Fruit fly (Drosophila melanogaster) whole organism, embryonic: ENCODE data around the gene CG11695.
A peak's percentile ranks its signal among the peaks of the same experiment; 100 is the strongest.

Experiments
- Abd-B ChIP-seq: fragments of 200-800 bp; sonication (Bioruptor generic); optimal IDR thresholded peaks from 2 replicates; lab custom pipeline; 2018; ENCODE audit warnings: missing biosample characterization, mild to moderate bottlenecking, missing genetic modification characterization, moderate library complexity
- Antp ChIP-seq: fragments of 200-800 bp; sonication (Bioruptor generic); optimal IDR thresholded peaks from 3 replicates; lab custom pipeline; 2016; ENCODE audit warnings: missing biosample characterization, missing genetic modification characterization
- CG10366 ChIP-seq: fragments of 200-800 bp; sonication (Bioruptor generic); IDR thresholded peaks from 2 replicates; pipeline ENCODE4 v1.3.6; 2022; ENCODE audit warnings: missing biosample characterization, missing genetic modification characterization
- CG10979 ChIP-seq: fragments of 200-800 bp; sonication (Bioruptor generic); optimal IDR thresholded peaks from 2 replicates; lab custom pipeline; 2018; ENCODE audit warnings: missing biosample characterization, mild to moderate bottlenecking, missing genetic modification characterization, moderate library complexity
- CG11456 ChIP-seq: fragments of 200-800 bp; sonication (Bioruptor generic); IDR thresholded peaks from 3 replicates; pipeline ENCODE4 v1.3.6; 2022; ENCODE audit warnings: missing biosample characterization, missing genetic modification characterization
- CG11504 ChIP-seq: fragments of 200-800 bp; sonication (Bioruptor generic); optimal IDR thresholded peaks from 3 replicates; lab custom pipeline; 2019; ENCODE audit warnings: missing biosample characterization, mild to moderate bottlenecking, missing genetic modification characterization, moderate library complexity
- CG11560 ChIP-seq: fragments of 200-800 bp; sonication (Bioruptor generic); IDR thresholded peaks from 3 replicates; pipeline ENCODE4 v1.3.6; 2022; ENCODE audit warnings: missing biosample characterization, missing genetic modification characterization
- CG12299 ChIP-seq: fragments of 200-800 bp; sonication (Bioruptor generic); optimal IDR thresholded peaks from 2 replicates; lab custom pipeline; 2018; ENCODE audit warnings: missing biosample characterization, mild to moderate bottlenecking, missing genetic modification characterization
- CG13775 ChIP-seq: fragments of 200-800 bp; sonication (Bioruptor generic); optimal IDR thresholded peaks from 3 replicates; lab custom pipeline; 2017; ENCODE audit warnings: missing biosample characterization, mild to moderate bottlenecking, missing genetic modification characterization
- CG15479 ChIP-seq: fragments of 200-800 bp; sonication (Bioruptor generic); optimal IDR thresholded peaks from 3 replicates; lab custom pipeline; 2019; ENCODE audit warnings: missing biosample characterization, mild to moderate bottlenecking, missing genetic modification characterization, moderate library complexity
- CG17829 ChIP-seq: fragments of 200-800 bp; optimal IDR thresholded peaks from 2 replicates; lab custom pipeline; 2019; ENCODE audit warnings: missing biosample characterization, mild to moderate bottlenecking, missing genetic modification characterization, moderate library complexity
- CG18764 ChIP-seq: fragments of 200-800 bp; sonication (Bioruptor generic); optimal IDR thresholded peaks from 3 replicates; lab custom pipeline; 2016; ENCODE audit warnings: missing biosample characterization, missing genetic modification characterization
- CG34376 ChIP-seq: fragments of 200-800 bp; sonication (Bioruptor generic); optimal IDR thresholded peaks from 2 replicates; lab custom pipeline; 2018; ENCODE audit warnings: missing biosample characterization, mild to moderate bottlenecking, missing genetic modification characterization
- CG3847 ChIP-seq: fragments of 200-800 bp; sonication (Bioruptor generic); IDR thresholded peaks from 2 replicates; pipeline ENCODE4 v1.3.6; 2022; ENCODE audit warnings: missing biosample characterization, missing genetic modification characterization
- CG4328 ChIP-seq: fragments of 200-800 bp; sonication (Bioruptor generic); optimal IDR thresholded peaks from 3 replicates; lab custom pipeline; 2017; ENCODE audit warnings: missing biosample characterization, missing genetic modification reagents, missing genetic modification characterization
- CG6683 ChIP-seq: fragments of 200-800 bp; sonication (Bioruptor generic); optimal IDR thresholded peaks from 2 replicates; lab custom pipeline; 2017; ENCODE audit warnings: missing biosample characterization, mild to moderate bottlenecking, missing genetic modification characterization, missing genetic modification reagents
- CG6689 ChIP-seq: fragments of 200-800 bp; sonication (Bioruptor generic); IDR thresholded peaks from 2 replicates; pipeline ENCODE4 v1.3.6; 2022; ENCODE audit warnings: missing biosample characterization, missing genetic modification characterization
- CG7372 ChIP-seq: fragments of 200-800 bp; sonication (Bioruptor generic); IDR thresholded peaks from 2 replicates; pipeline ENCODE4 v1.3.6; 2022; ENCODE audit warnings: missing biosample characterization, missing genetic modification characterization
- CG7786 ChIP-seq: fragments of 200-800 bp; sonication (Bioruptor generic); optimal IDR thresholded peaks from 2 replicates; lab custom pipeline; 2016; ENCODE audit warnings: missing biosample characterization, missing genetic modification characterization
- CG7839 ChIP-seq: fragments of 200-800 bp; sonication (Bioruptor generic); optimal IDR thresholded peaks from 3 replicates; lab custom pipeline; 2018; ENCODE audit warnings: missing biosample characterization, mild to moderate bottlenecking, missing genetic modification characterization, moderate library complexity
- CG8089 ChIP-seq: fragments of 200-800 bp; sonication (Bioruptor generic); optimal IDR thresholded peaks from 3 replicates; lab custom pipeline; 2016; ENCODE audit warnings: missing biosample characterization, missing genetic modification characterization
- CG8478 ChIP-seq: fragments of >200 bp; optimal IDR thresholded peaks from 2 replicates; lab custom pipeline; 2018
- CG9609 ChIP-seq: fragments of 200-800 bp; sonication (Bioruptor generic); optimal IDR thresholded peaks from 3 replicates; lab custom pipeline; 2016; ENCODE audit warnings: missing biosample characterization, missing genetic modification characterization
- CrebB ChIP-seq: fragments of 200-800 bp; sonication (Bioruptor generic); optimal IDR thresholded peaks from 3 replicates; lab custom pipeline; 2018; ENCODE audit warnings: missing biosample characterization, mild to moderate bottlenecking, missing genetic modification characterization
- D19A ChIP-seq: fragments of 200-800 bp; optimal IDR thresholded peaks from 3 replicates; lab custom pipeline; 2019; ENCODE audit warnings: missing biosample characterization, mild to moderate bottlenecking, missing genetic modification characterization, moderate library complexity
- Dbx ChIP-seq: fragments of 200-800 bp; sonication (Bioruptor generic); IDR thresholded peaks from 3 replicates; pipeline ENCODE4 v1.3.6; 2022; ENCODE audit warnings: missing biosample characterization, missing genetic modification characterization
- Dll ChIP-seq: fragments of 200-800 bp; sonication (Bioruptor generic); IDR thresholded peaks from 4 replicates; pipeline ENCODE4 v1.3.6; 2022; ENCODE audit warnings: missing biosample characterization, missing genetic modification characterization; ENCODE audit not compliant: partially characterized antibody
- Ets97D ChIP-seq: fragments of 200-800 bp; sonication (Bioruptor generic); optimal IDR thresholded peaks from 3 replicates; lab custom pipeline; 2016; ENCODE audit warnings: missing biosample characterization, missing genetic modification characterization
- HLH3B ChIP-seq: fragments of 200-800 bp; sonication (Bioruptor generic); IDR thresholded peaks from 2 replicates; pipeline ENCODE4 v1.3.6; 2022; ENCODE audit warnings: missing biosample characterization, missing genetic modification characterization
- Hr3 ChIP-seq: fragments of 200-800 bp; sonication (Bioruptor generic); optimal IDR thresholded peaks from 3 replicates; lab custom pipeline; 2016; ENCODE audit warnings: missing biosample characterization, missing genetic modification characterization
- Hr78 ChIP-seq, 2 experiments: fragments of 200-800 bp in 1 of 2; fragments of >200 bp in 1 of 2; sonication (Bioruptor generic) in 1 of 2; optimal IDR thresholded peaks; 2 replicates each; lab custom pipeline; 2017 to 2019; ENCODE audit warnings: missing biosample characterization in 2 of 2, missing genetic modification characterization in 2 of 2, mild to moderate bottlenecking in 1 of 2, moderate library complexity in 1 of 2
- Kr ChIP-seq: fragments of 200-800 bp; sonication (Bioruptor generic); optimal IDR thresholded peaks from 2 replicates; lab custom pipeline; 2017; ENCODE audit warnings: missing biosample characterization, mild to moderate bottlenecking, missing genetic modification characterization
- Lim3 ChIP-seq: fragments of 200-800 bp; sonication (Bioruptor generic); IDR thresholded peaks from 2 replicates; pipeline ENCODE4 v1.3.6; 2022; ENCODE audit warnings: missing biosample characterization, missing genetic modification characterization
- Max ChIP-seq: fragments of 200-800 bp; sonication (Bioruptor generic); optimal IDR thresholded peaks from 2 replicates; lab custom pipeline; 2016; ENCODE audit warnings: missing biosample characterization, mild to moderate bottlenecking, missing genetic modification characterization
- NK7.1 ChIP-seq: fragments of 200-800 bp; sonication (Bioruptor generic); optimal IDR thresholded peaks from 3 replicates; lab custom pipeline; 2016; ENCODE audit warnings: missing biosample characterization, missing genetic modification characterization
- Optix ChIP-seq: fragments of 200-800 bp; sonication (Bioruptor generic); IDR thresholded peaks from 3 replicates; pipeline ENCODE4 v1.3.6; 2022; ENCODE audit warnings: missing biosample characterization, missing genetic modification characterization
- ci ChIP-seq: fragments of 200-800 bp; sonication (Bioruptor generic); IDR thresholded peaks from 3 replicates; pipeline ENCODE4 v1.3.6; 2022; ENCODE audit warnings: missing biosample characterization, missing genetic modification characterization
- danr ChIP-seq: fragments of 200-800 bp; sonication (Bioruptor generic); IDR thresholded peaks from 2 replicates; pipeline ENCODE4 v1.3.6; 2022; ENCODE audit warnings: missing biosample characterization, missing genetic modification characterization
- dmrt99B ChIP-seq: fragments of 200-800 bp; sonication (Bioruptor generic); optimal IDR thresholded peaks from 2 replicates; lab custom pipeline; 2018; ENCODE audit warnings: missing biosample characterization, mild to moderate bottlenecking, missing genetic modification characterization, moderate library complexity
- dpn ChIP-seq, 2 experiments: fragments of 200-800 bp; sonication (Bioruptor generic); optimal IDR thresholded peaks; 3 replicates each; lab custom pipeline; 2016; ENCODE audit warnings: missing biosample characterization in 2 of 2, missing genetic modification characterization in 2 of 2
- emc ChIP-seq: fragments of 200-800 bp; sonication (Bioruptor generic); optimal IDR thresholded peaks from 2 replicates; lab custom pipeline; 2016; ENCODE audit warnings: missing biosample characterization, missing genetic modification characterization
- ftz-f1 ChIP-seq: fragments of 200-800 bp; sonication (Bioruptor generic); optimal IDR thresholded peaks from 2 replicates; lab custom pipeline; 2016; ENCODE audit warnings: missing biosample characterization, missing genetic modification characterization
- nerfin-2 ChIP-seq: fragments of 200-800 bp; sonication (Bioruptor generic); IDR thresholded peaks from 2 replicates; pipeline ENCODE4 v1.3.6; 2022; ENCODE audit warnings: missing biosample characterization, missing genetic modification characterization; ENCODE audit not compliant: partially characterized antibody
- org-1 ChIP-seq: fragments of 200-800 bp; sonication (Bioruptor generic); optimal IDR thresholded peaks from 2 replicates; lab custom pipeline; 2017; ENCODE audit warnings: missing biosample characterization, missing genetic modification characterization
- sens ChIP-seq: fragments of 200-800 bp; sonication (Bioruptor generic); peaks from one replicate; lab custom pipeline; 2016; ENCODE audit warnings: missing biosample characterization, missing genetic modification characterization
- slbo ChIP-seq: fragments of 200-800 bp; sonication (Bioruptor generic); IDR thresholded peaks from 2 replicates; pipeline ENCODE4 v1.3.6; 2022; ENCODE audit warnings: missing biosample characterization, missing genetic modification characterization
- sr ChIP-seq: fragments of 200-800 bp; sonication (Bioruptor generic); IDR thresholded peaks from 3 replicates; pipeline ENCODE4 v1.3.6; 2022; ENCODE audit warnings: missing biosample characterization, missing genetic modification characterization
- tgo ChIP-seq: fragments of 200-800 bp; sonication (Bioruptor generic); IDR thresholded peaks from 3 replicates; pipeline ENCODE4 v1.3.6; 2022; ENCODE audit warnings: missing biosample characterization, missing genetic modification characterization
- trem ChIP-seq: fragments of 200-800 bp; optimal IDR thresholded peaks from 3 replicates; lab custom pipeline; 2019; ENCODE audit warnings: missing biosample characterization, mild to moderate bottlenecking, missing genetic modification characterization, moderate library complexity
- z ChIP-seq: fragments of 200-800 bp; sonication (Bioruptor generic); IDR thresholded peaks from 3 replicates; pipeline ENCODE4 v1.3.6; 2022; ENCODE audit warnings: missing biosample characterization, missing genetic modification characterization
- zfh2 ChIP-seq: fragments of 200-800 bp; sonication (Bioruptor generic); optimal IDR thresholded peaks from 2 replicates; lab custom pipeline; 2016; ENCODE audit warnings: missing biosample characterization, missing genetic modification characterization

CG11695 gene

dm6 chrX:11528026-11528702 is 48.5 kb upstream of the CG11695 start (continued):
- TF ChIP-seq D19A (tag; lab: Kevin White, UChicago) (peak; percentile 85), Hr3 (GFP tag; lab: Kevin White, UChicago) (peak; percentile 71), Antp (GFP tag; lab: Kevin White, UChicago) (no peak), Lim3 (GFP tag; lab: Robert Waterston, UW) (no peak), slbo (GFP tag; lab: Robert Waterston, UW) (peak; percentile 33; the same call in 1 of the 2 replicates), CG12299 (tag; lab: Kevin White, UChicago) (peak; percentile 67), CG8089 (GFP tag; lab: Kevin White, UChicago) (peak; percentile 28), dpn (GFP tag; optimal IDR thresholded peaks at IDR 0.05; lab: Kevin White, UChicago) (peak; percentile 41 to 64), trem (tag; lab: Kevin White, UChicago) (peak; percentile 87), Dll (GFP tag; lab: Robert Waterston, UW) (no peak), CrebB (tag; lab: Kevin White, UChicago) (peak; percentile 54), Max (GFP tag; lab: Kevin White, UChicago) (peak; percentile 65), CG17829 (tag; lab: Kevin White, UChicago) (peak; percentile 91), nerfin-2 (no peak), danr (peak; percentile 53), CG13775 (GFP tag; lab: Kevin White, UChicago) (peak; percentile 53), Hr78 (GFP tag; optimal IDR thresholded peaks at IDR 0.05; lab: Kevin White, UChicago) (peak in 1 of 2 experiments; percentile 60), Dbx (no peak), CG6689 (GFP tag; lab: Robert Waterston, UW) (peak; percentile 80), CG9609 (GFP tag; lab: Kevin White, UChicago) (no peak), CG15479 (GFP tag; lab: Kevin White, UChicago) (no peak), CG11456 (GFP tag; lab: Robert Waterston, UW) (peak; percentile 51; the same call in 1 of the 3 replicates), z (GFP tag; lab: Robert Waterston, UW) (0 out of 3 replicates have a peak, but pooled peaks have one; percentile 30), CG11560 (tag; lab: Robert Waterston, UW) (peak; percentile 53; the same call in 1 of the 3 replicates), Optix (peak; percentile 67; the same call in 2 of the 3 replicates), CG6683 (GFP tag; lab: Kevin White, UChicago) (peak; percentile 23), Kr (GFP tag; lab: Kevin White, UChicago) (peak; percentile 48), CG7839 (peak; percentile 87), CG7372 (GFP tag; lab: Robert Waterston, UW) (no peak), HLH3B (GFP tag; lab: Robert Waterston, UW) (peak; percentile 77), zfh2 (GFP tag; lab: Kevin White, UChicago) (no peak), tgo (GFP tag; lab: Robert Waterston, UW) (peak; percentile 66), emc (GFP tag; lab: Kevin White, UChicago) (no peak), ftz-f1 (GFP tag; lab: Kevin White, UChicago) (no peak), Abd-B (peak; percentile 82), sens (peak; percentile 97), org-1 (peak; percentile 38), sr (no peak), CG3847 (no peak; the same call in 1 of the 2 replicates), CG8478 (lab: Kevin White, UChicago) (no peak), Ets97D (peak; percentile 13), CG34376 (GFP tag; lab: Kevin White, UChicago) (no peak), dmrt99B (peak; percentile 86), CG11504 (tag; lab: Kevin White, UChicago) (peak; percentile 85), ci (GFP tag; lab: Robert Waterston, UW) (peak; percentile 94), CG10979 (peak; percentile 93), CG10366 (peak; percentile 54), CG4328 (GFP tag; lab: Kevin White, UChicago) (peak; percentile 61), NK7.1 (GFP tag; lab: Kevin White, UChicago) (no peak), CG18764 (GFP tag; lab: Kevin White, UChicago) (peak; percentile 64), CG7786 (no peak)
